Fruit fly (Drosophila melanogaster) whole organism, prepupa: Measurements from ENCODE around the gene red.

Experiments
- Blimp-1 ChIP-seq: fragments of 200-800 bp; sonication (Bioruptor generic); optimal IDR thresholded peaks from 3 replicates; lab custom pipeline; 2017; ENCODE audit warnings: missing biosample characterization, missing genetic modification characterization, mild to moderate bottlenecking, moderate library complexity, missing genetic modification reagents
- CG11294 ChIP-seq: fragments of 200-800 bp; sonication (Bioruptor generic); IDR thresholded peaks from 2 replicates; pipeline ENCODE4 v1.3.6; 2022; ENCODE audit warnings: missing biosample characterization, missing genetic modification characterization
- CG11762 ChIP-seq: fragments of 200-800 bp; sonication (Bioruptor generic); optimal IDR thresholded peaks from 3 replicates; lab custom pipeline; 2016; ENCODE audit warnings: missing biosample characterization, missing genetic modification characterization; ENCODE audit not compliant: insufficient read depth
- CG11902 ChIP-seq: fragments of 200-800 bp; sonication (Bioruptor generic); optimal IDR thresholded peaks from 3 replicates; lab custom pipeline; 2016; ENCODE audit warnings: missing biosample characterization, missing genetic modification characterization
- CG15336 ChIP-seq: fragments of 200-800 bp; sonication (Bioruptor generic); IDR thresholded peaks from 2 replicates; pipeline ENCODE4 v1.3.6; 2022; ENCODE audit warnings: missing biosample characterization, missing genetic modification characterization
- CG1621 ChIP-seq: fragments of 200-800 bp; sonication (Bioruptor generic); optimal IDR thresholded peaks from 3 replicates; lab custom pipeline; 2018; ENCODE audit warnings: missing biosample characterization, mild to moderate bottlenecking, missing genetic modification characterization
- CG16779 ChIP-seq: fragments of 200-800 bp; sonication (Bioruptor generic); optimal IDR thresholded peaks from 3 replicates; lab custom pipeline; 2017; ENCODE audit warnings: missing biosample characterization, mild to moderate bottlenecking, missing genetic modification characterization
- CG31627 ChIP-seq: fragments of 200-800 bp; sonication (Bioruptor generic); optimal IDR thresholded peaks from 3 replicates; lab custom pipeline; 2016; ENCODE audit warnings: missing biosample characterization, missing genetic modification characterization
- CG32006 ChIP-seq: fragments of 200-800 bp; sonication (Bioruptor generic); optimal IDR thresholded peaks from 3 replicates; lab custom pipeline; 2017; ENCODE audit warnings: missing biosample characterization, mild to moderate bottlenecking, missing genetic modification characterization
- CG6276 ChIP-seq: fragments of 200-800 bp; sonication (Bioruptor generic); optimal IDR thresholded peaks from 2 replicates; lab custom pipeline; 2017; ENCODE audit warnings: missing biosample characterization, mild to moderate bottlenecking, missing genetic modification characterization
- CG6854 ChIP-seq: fragments of 200-800 bp; sonication (Bioruptor generic); optimal IDR thresholded peaks from 2 replicates; lab custom pipeline; 2017; ENCODE audit warnings: missing biosample characterization, mild to moderate bottlenecking, missing genetic modification characterization
- CG8119 ChIP-seq: fragments of 200-800 bp; sonication (Bioruptor generic); IDR thresholded peaks from 3 replicates; pipeline ENCODE4 v1.3.6; 2022; ENCODE audit warnings: missing biosample characterization, missing genetic modification characterization
- CG8319 ChIP-seq: fragments of 200-800 bp; sonication (Bioruptor generic); optimal IDR thresholded peaks from 3 replicates; lab custom pipeline; 2016; ENCODE audit warnings: missing biosample characterization, missing genetic modification characterization
- CG9139 ChIP-seq: fragments of 200-800 bp; sonication (Bioruptor generic); optimal IDR thresholded peaks from 3 replicates; lab custom pipeline; 2017; ENCODE audit warnings: missing biosample characterization, mild to moderate bottlenecking, missing genetic modification characterization
- Eip78C ChIP-seq: fragments of 200-800 bp; sonication (Bioruptor generic); peaks from one replicate; lab custom pipeline; 2016; ENCODE audit warnings: missing biosample characterization, missing genetic modification characterization
- Ets21C ChIP-seq: fragments of 200-800 bp; sonication (Bioruptor generic); optimal IDR thresholded peaks from 3 replicates; lab custom pipeline; 2016; ENCODE audit warnings: missing biosample characterization, missing genetic modification characterization
- Ets96B ChIP-seq: fragments of 200-800 bp; optimal IDR thresholded peaks from 2 replicates; lab custom pipeline; 2019; ENCODE audit warnings: missing biosample characterization, mild to moderate bottlenecking, missing genetic modification characterization, moderate library complexity
- Gug ChIP-seq: fragments of 200-800 bp; sonication (Bioruptor generic); IDR thresholded peaks from 2 replicates; pipeline ENCODE4 v1.3.6; 2022; ENCODE audit warnings: missing biosample characterization, missing genetic modification characterization
- Hr38 ChIP-seq: sonication (Bioruptor generic); optimal IDR thresholded peaks from 2 replicates; lab custom pipeline; 2016; ENCODE audit warnings: missing biosample characterization, missing genetic modification characterization
- Hr39 ChIP-seq: fragments of 200-800 bp; sonication (Bioruptor generic); optimal IDR thresholded peaks from 2 replicates; lab custom pipeline; 2016; ENCODE audit warnings: missing biosample characterization, missing genetic modification characterization
- Sox15 ChIP-seq: fragments of 200-800 bp; sonication (Bioruptor generic); optimal IDR thresholded peaks from 3 replicates; lab custom pipeline; 2016; ENCODE audit warnings: missing biosample characterization, missing genetic modification characterization
- dac ChIP-seq: fragments of 200-800 bp; sonication (Bioruptor generic); optimal IDR thresholded peaks from 2 replicates; lab custom pipeline; 2017; ENCODE audit warnings: missing biosample characterization, mild to moderate bottlenecking, missing genetic modification characterization
- dsx ChIP-seq: fragments of 200-800 bp; optimal IDR thresholded peaks from 3 replicates; lab custom pipeline; 2019; ENCODE audit warnings: missing biosample characterization, mild to moderate bottlenecking, missing genetic modification characterization, moderate library complexity; ENCODE audit not compliant: poor library complexity, severe bottlenecking
- esn ChIP-seq: fragments of 200-800 bp; sonication (Bioruptor generic); optimal IDR thresholded peaks from 2 replicates; lab custom pipeline; 2016; ENCODE audit warnings: missing biosample characterization, mild to moderate bottlenecking, missing genetic modification characterization, moderate library complexity
- fd85E ChIP-seq: fragments of 200-800 bp; sonication (Bioruptor generic); optimal IDR thresholded peaks from 3 replicates; lab custom pipeline; 2016; ENCODE audit warnings: missing biosample characterization, missing genetic modification characterization
- fkh ChIP-seq: fragments of 200-800 bp; sonication (Bioruptor generic); optimal IDR thresholded peaks from 3 replicates; lab custom pipeline; 2017; ENCODE audit warnings: missing biosample characterization, mild to moderate bottlenecking, missing genetic modification characterization, moderate library complexity
- lz ChIP-seq: fragments of 200-800 bp; sonication (Bioruptor generic); optimal IDR thresholded peaks from 3 replicates; lab custom pipeline; 2016; ENCODE audit warnings: missing biosample characterization, missing genetic modification characterization
- pdm3 ChIP-seq: fragments of 200-800 bp; sonication (Bioruptor generic); optimal IDR thresholded peaks from 3 replicates; lab custom pipeline; 2016; ENCODE audit warnings: missing biosample characterization, missing genetic modification characterization
- salr ChIP-seq, 2 experiments: fragments of 200-800 bp; sonication (Bioruptor generic); optimal IDR thresholded peaks; 3 replicates each; lab custom pipeline; 2016 to 2018; ENCODE audit warnings: missing biosample characterization in 2 of 2, missing genetic modification characterization in 2 of 2, mild to moderate bottlenecking in 1 of 2
- ss ChIP-seq, 2 experiments: fragments of 200-800 bp; sonication (Bioruptor generic); optimal IDR thresholded peaks; 2 replicates in 1 of 2; 3 replicates in 1 of 2; lab custom pipeline; 2017 to 2018; ENCODE audit warnings: mild to moderate bottlenecking in 2 of 2, missing biosample characterization in 2 of 2, missing genetic modification characterization in 2 of 2, moderate library complexity in 1 of 2
- vri ChIP-seq: fragments of 200-800 bp; sonication (Bioruptor generic); optimal IDR thresholded peaks from 3 replicates; lab custom pipeline; 2016; ENCODE audit warnings: missing biosample characterization, mild to moderate bottlenecking, missing genetic modification characterization

red gene

dm6 chr3R:14298078-14298896 lies 9.4 kb downstream of the red start (continued):
- TF ChIP-seq Hr39 (GFP tag; lab: Kevin White, UChicago) (no peak), vri (GFP tag; lab: Kevin White, UChicago) (peak; percentile 26), CG6854 (GFP tag; lab: Kevin White, UChicago) (peak; percentile 64), fd85E (GFP tag; lab: Kevin White, UChicago) (no peak), Hr38 (GFP tag; lab: Kevin White, UChicago) (no peak), CG9139 (GFP tag; lab: Kevin White, UChicago) (no peak), CG8319 (GFP tag; lab: Kevin White, UChicago) (no peak), CG32006 (no peak), pdm3 (GFP tag; lab: Kevin White, UChicago) (no peak), ss (GFP tag; optimal IDR thresholded peaks at IDR 0.05; lab: Kevin White, UChicago) (peak in 1 of 2 experiments; percentile 21), fkh (GFP tag; lab: Kevin White, UChicago) (peak; percentile 49), CG6276 (GFP tag; lab: Kevin White, UChicago) (peak; percentile 2)

dm6 chr3R:14299891-14300290 lies 11.0 kb downstream of the red start:
- no peak for TF ChIP-seq Eip78C
- no peak for TF ChIP-seq Blimp-1 (GFP tag; lab: Kevin White, UChicago)
- TF ChIP-seq esn (GFP tag; lab: Kevin White, UChicago) = no peak
- TF ChIP-seq dac (GFP tag; lab: Kevin White, UChicago) = no peak
- TF ChIP-seq Sox15 (GFP tag; lab: Kevin White, UChicago) = no peak
- TF ChIP-seq CG11902 (GFP tag; lab: Kevin White, UChicago) = no peak
- no peak for TF ChIP-seq Ets96B (tag; lab: Kevin White, UChicago)
- TF ChIP-seq CG31627 = no peak
- TF ChIP-seq ss (GFP tag; optimal IDR thresholded peaks at IDR 0.05; lab: Kevin White, UChicago) = peak in 1 of 2 experiments; percentile 6
- TF ChIP-seq CG11294 (GFP tag; lab: Robert Waterston, UW) = no peak
- no peak for TF ChIP-seq Ets21C (GFP tag; lab: Kevin White, UChicago)
- TF ChIP-seq fkh (GFP tag; lab: Kevin White, UChicago) = peak; percentile 84
- TF ChIP-seq, all 60 proteins: peak for 2

- TF ChIP-seq fd85E (GFP tag; lab: Kevin White, UChicago) = no peak
- TF ChIP-seq CG31627 = no peak
- TF ChIP-seq CG15336 (GFP tag; lab: Robert Waterston, UW) = no peak
- no peak for TF ChIP-seq lz (GFP tag; lab: Kevin White, UChicago)
- TF ChIP-seq fkh (GFP tag; lab: Kevin White, UChicago) = no peak
- no peak for TF ChIP-seq CG16779
- no peak for TF ChIP-seq Gug (GFP tag; lab: Robert Waterston, UW)
- no peak for TF ChIP-seq CG11762 (GFP tag; lab: Kevin White, UChicago)
Observed at dm6 chr3R:14302128-14302527, 13.3 kb downstream of the red start, which contains the start of gene IFT54. Gene IFT54, plus strand, starts transcription at chr3R:14302428.

- TF ChIP-seq CG8119 (GFP tag; lab: Robert Waterston, UW) (no peak), salr (GFP tag; optimal IDR thresholded peaks at IDR 0.05; lab: Kevin White, UChicago) (peak in 1 of 2 experiments; percentile 13), dsx (GFP tag; lab: Kevin White, UChicago) (peak; percentile 23), Eip78C (peak; percentile 28), esn (GFP tag; lab: Kevin White, UChicago) (peak; percentile 27), CG1621 (tag; lab: Kevin White, UChicago) (no peak)
Observed at dm6 chr3R:14307972-14308673, 19.3 kb downstream of the red start.
